Worm (Caenorhabditis elegans): ENCODE data around the gene C31E10.6.

- no peak for TF ChIP-seq snpc-1.1 (tag; optimal IDR thresholded peaks at IDR 0.05; ENCODE audit: insufficient read depth)
- TF ChIP-seq sea-2 (GFP tag; IDR thresholded peaks at IDR 0.05), result no peak
- no peak for TF ChIP-seq lsy-27 (tag; optimal IDR thresholded peaks at IDR 0.05; ENCODE audit: borderline replicate concordance, insufficient read depth)
- TF ChIP-seq ceh-40 (GFP tag; IDR thresholded peaks at IDR 0.05), result no peak
- no peak for TF ChIP-seq ama-1 (optimal IDR thresholded peaks at IDR 0.05)
- no peak for TF ChIP-seq ama-1 (GFP tag; optimal IDR thresholded peaks at IDR 0.05)
- TF ChIP-seq repo-1 (tag; optimal IDR thresholded peaks at IDR 0.05), result no peak
- no peak for TF ChIP-seq Y53G8AR.9 (GFP tag; conservative IDR thresholded peaks at IDR 0.05)
- no peak for TF ChIP-seq madf-8 (GFP tag; conservative IDR thresholded peaks at IDR 0.05)
Observed at ce11 chrX:14012417-14012816, 16.3 kb downstream of the C31E10.6 start, which contains the start of gene tbc-19.

All from whole organism, young adult.